Worm (Caenorhabditis elegans) whole organism, L2 larva: Measurements from ENCODE around the gene K10B4.1.
A peak's percentile ranks its signal among the peaks of the same experiment; 100 is the strongest.

Source experiments
- C34F6.9 ChIP-seq: fragments of 150-350 bp; optimal IDR thresholded peaks from 2 replicates; lab custom pipeline; 2014; ENCODE audit warnings: missing biosample characterization, missing genetic modification characterization
- F13H6.1 ChIP-seq: sonication (generic microtip); optimal IDR thresholded peaks from 2 replicates; lab custom pipeline; 2016; ENCODE audit warnings: missing genetic modification characterization, missing compliant biosample characterization
- R02D3.7 ChIP-seq: fragments of 150-350 bp; optimal IDR thresholded peaks from 2 replicates; lab custom pipeline; 2014; ENCODE audit warnings: missing biosample characterization, missing genetic modification characterization
- Y55F3AM.14 ChIP-seq: fragments of 200-800 bp; sonication (Bioruptor generic); optimal IDR thresholded peaks from 2 replicates; lab custom pipeline; 2018; ENCODE audit warnings: mild to moderate bottlenecking, missing genetic modification characterization, missing compliant biosample characterization
- ZK546.5 ChIP-seq: sonication (generic microtip); optimal IDR thresholded peaks from 2 replicates; lab custom pipeline; 2017; ENCODE audit warnings: missing biosample characterization, missing genetic modification characterization
- aly-2 ChIP-seq: fragments of 150-350 bp; optimal IDR thresholded peaks from 2 replicates; lab custom pipeline; 2014; ENCODE audit warnings: missing biosample characterization, missing genetic modification characterization
- ama-1 ChIP-seq: fragments of 150-350 bp; optimal IDR thresholded peaks from 2 replicates; lab custom pipeline; 2018; ENCODE audit warnings: inconsistent platforms
- blmp-1 ChIP-seq: sonication (generic microtip); optimal IDR thresholded peaks from 2 replicates; lab custom pipeline; 2017; ENCODE audit warnings: missing genetic modification characterization, mild to moderate bottlenecking, missing compliant biosample characterization, antibody characterized with exemption, moderate library complexity; ENCODE audit not compliant: insufficient read depth
- ceh-16 ChIP-seq: fragments of 150-350 bp; optimal IDR thresholded peaks from 2 replicates; lab custom pipeline; 2014; ENCODE audit warnings: missing biosample characterization, missing genetic modification characterization
- ceh-82 ChIP-seq: fragments of 150-350 bp; optimal IDR thresholded peaks from 2 replicates; lab custom pipeline; 2014; ENCODE audit warnings: missing biosample characterization, missing genetic modification characterization
- crh-2 ChIP-seq: sonication (generic microtip); optimal IDR thresholded peaks from 2 replicates; lab custom pipeline; 2017; ENCODE audit warnings: missing biosample characterization, missing genetic modification characterization
- dmd-4 ChIP-seq: sonication (generic microtip); optimal IDR thresholded peaks from 2 replicates; lab custom pipeline; 2017; ENCODE audit warnings: missing biosample characterization, missing genetic modification characterization
- egl-27 ChIP-seq: sonication (generic microtip); optimal IDR thresholded peaks from 3 replicates; lab custom pipeline; 2017; ENCODE audit warnings: missing biosample characterization, missing genetic modification reagents, missing genetic modification characterization
- elt-1 ChIP-seq: fragments of 150-350 bp; optimal IDR thresholded peaks from 2 replicates; lab custom pipeline; 2014; ENCODE audit warnings: missing biosample characterization, missing genetic modification characterization
- elt-3 ChIP-seq: sonication (generic microtip); optimal IDR thresholded peaks from 2 replicates; lab custom pipeline; 2017; ENCODE audit warnings: missing biosample characterization, missing genetic modification characterization
- fos-1 ChIP-seq: fragments of 150-350 bp; optimal IDR thresholded peaks from 2 replicates; lab custom pipeline; 2014; ENCODE audit warnings: missing biosample characterization, missing genetic modification characterization
- lin-11 ChIP-seq: fragments of 150-350 bp; sonication (generic microtip); optimal IDR thresholded peaks from 2 replicates; lab custom pipeline; 2014; ENCODE audit warnings: missing biosample characterization, missing genetic modification characterization, inconsistent platforms, mixed read lengths
- lin-13 ChIP-seq: fragments of 150-350 bp; optimal IDR thresholded peaks from 2 replicates; lab custom pipeline; 2014; ENCODE audit warnings: missing biosample characterization, missing genetic modification reagents, missing genetic modification characterization
- lin-39 ChIP-seq: fragments of 150-350 bp; optimal IDR thresholded peaks from 2 replicates; lab custom pipeline; 2014; ENCODE audit warnings: missing biosample characterization, missing genetic modification reagents, missing genetic modification characterization
- lsy-2 ChIP-seq, 2 experiments: fragments of 150-350 bp in 1 of 2; sonication (generic microtip) in 1 of 2; optimal IDR thresholded peaks; 2 replicates each; lab custom pipeline; 2014 to 2017; ENCODE audit warnings: missing biosample characterization in 2 of 2, missing genetic modification characterization in 2 of 2
- mab-5 ChIP-seq: fragments of 150-350 bp; optimal IDR thresholded peaks from 2 replicates; lab custom pipeline; 2014; ENCODE audit warnings: missing biosample characterization, missing genetic modification characterization
- nhr-10 ChIP-seq: sonication (generic microtip); optimal IDR thresholded peaks from 2 replicates; lab custom pipeline; 2017; ENCODE audit warnings: missing biosample characterization, missing genetic modification characterization
- nhr-11 ChIP-seq: fragments of 150-350 bp; optimal IDR thresholded peaks from 2 replicates; lab custom pipeline; 2014; ENCODE audit warnings: missing biosample characterization, missing genetic modification characterization
- nhr-12 ChIP-seq: fragments of 150-350 bp; optimal IDR thresholded peaks from 2 replicates; lab custom pipeline; 2014; ENCODE audit warnings: missing biosample characterization, missing genetic modification characterization
- nhr-129 ChIP-seq: fragments of 150-350 bp; optimal IDR thresholded peaks from 2 replicates; lab custom pipeline; 2014; ENCODE audit warnings: missing biosample characterization, missing genetic modification characterization
- nhr-21 ChIP-seq: fragments of 150-350 bp; optimal IDR thresholded peaks from 2 replicates; lab custom pipeline; 2014; ENCODE audit warnings: missing biosample characterization, missing genetic modification characterization
- nhr-23 ChIP-seq: fragments of 150-350 bp; optimal IDR thresholded peaks from 2 replicates; lab custom pipeline; 2014; ENCODE audit warnings: missing biosample characterization, missing genetic modification reagents, missing genetic modification characterization
- nhr-237 ChIP-seq: fragments of 150-350 bp; optimal IDR thresholded peaks from 2 replicates; lab custom pipeline; 2014; ENCODE audit warnings: missing biosample characterization, missing genetic modification characterization
- nhr-25 ChIP-seq: fragments of 150-350 bp; sonication (generic microtip); optimal IDR thresholded peaks from 3 replicates; lab custom pipeline; 2014; ENCODE audit warnings: missing biosample characterization, missing genetic modification characterization
- nhr-6 ChIP-seq: fragments of 150-350 bp; optimal IDR thresholded peaks from 2 replicates; lab custom pipeline; 2014; ENCODE audit warnings: missing biosample characterization, missing genetic modification characterization
- nhr-77 ChIP-seq: fragments of 150-350 bp; optimal IDR thresholded peaks from 2 replicates; lab custom pipeline; 2014; ENCODE audit warnings: missing biosample characterization, missing genetic modification characterization
- peb-1 ChIP-seq: fragments of 150-350 bp; optimal IDR thresholded peaks from 2 replicates; lab custom pipeline; 2014; ENCODE audit warnings: missing biosample characterization, missing genetic modification characterization
- sem-4 ChIP-seq: fragments of 150-350 bp; optimal IDR thresholded peaks from 2 replicates; lab custom pipeline; 2014; ENCODE audit warnings: missing biosample characterization, missing genetic modification reagents, missing genetic modification characterization
- skn-1 ChIP-seq: sonication (generic microtip); optimal IDR thresholded peaks from 2 replicates; lab custom pipeline; 2017; ENCODE audit warnings: missing biosample characterization, missing genetic modification characterization
- sma-3 ChIP-seq: sonication (generic microtip); optimal IDR thresholded peaks from 2 replicates; lab custom pipeline; 2016; ENCODE audit warnings: missing genetic modification reagents, missing genetic modification characterization, missing compliant biosample characterization
- sma-9 ChIP-seq, 2 experiments: fragments of 150-350 bp in 1 of 2; sonication (generic microtip) in 1 of 2; optimal IDR thresholded peaks; 2 replicates each; lab custom pipeline; 2014 to 2016; ENCODE audit warnings: missing genetic modification characterization in 2 of 2, mild to moderate bottlenecking in 1 of 2, missing biosample characterization in 1 of 2, missing compliant biosample characterization in 1 of 2, missing genetic modification reagents in 1 of 2, moderate library complexity in 1 of 2
- snpc-4 ChIP-seq: fragments of 150-350 bp; optimal IDR thresholded peaks from 2 replicates; lab custom pipeline; 2014; ENCODE audit warnings: missing biosample characterization, missing genetic modification characterization
- unc-39 ChIP-seq: fragments of 150-350 bp; optimal IDR thresholded peaks from 2 replicates; lab custom pipeline; 2014; ENCODE audit warnings: missing biosample characterization, missing genetic modification characterization
- unc-55 ChIP-seq: fragments of 150-350 bp; sonication (generic microtip); optimal IDR thresholded peaks from 3 replicates; lab custom pipeline; 2014; ENCODE audit warnings: missing biosample characterization, missing genetic modification reagents, missing genetic modification characterization
- zag-1 ChIP-seq: fragments of 150-350 bp; optimal IDR thresholded peaks from 2 replicates; lab custom pipeline; 2014; ENCODE audit warnings: missing biosample characterization, missing genetic modification characterization
- ztf-1 ChIP-seq: fragments of 200-800 bp; sonication (Bioruptor generic); conservative IDR thresholded peaks from 2 replicates; pipeline ENCODE4 v1.3.6; 2022; ENCODE audit warnings: missing genetic modification characterization, missing compliant biosample characterization
- ztf-11 ChIP-seq: sonication (generic microtip); optimal IDR thresholded peaks from 2 replicates; lab custom pipeline; 2017; ENCODE audit warnings: missing biosample characterization, missing genetic modification characterization

Gene K10B4.1

ce11 chrII:155904-156303, 20.6 kb downstream of the K10B4.1 start, which contains the start of gene mrpl-28 (continued):
- TF ChIP-seq lsy-2 (tag; optimal IDR thresholded peaks at IDR 0.05; lab: Kevin White, UChicago) (peak; percentile 90 to 95), egl-27 (tag; lab: Kevin White, UChicago) (peak; percentile 92), nhr-12 (tag; lab: Kevin White, UChicago) (no peak), sma-3 (GFP tag; lab: Kevin White, UChicago) (peak; percentile 95), elt-1 (tag; lab: Kevin White, UChicago) (no peak)
- TF ChIP-seq, all 48 proteins: peak for 32

DNA sequence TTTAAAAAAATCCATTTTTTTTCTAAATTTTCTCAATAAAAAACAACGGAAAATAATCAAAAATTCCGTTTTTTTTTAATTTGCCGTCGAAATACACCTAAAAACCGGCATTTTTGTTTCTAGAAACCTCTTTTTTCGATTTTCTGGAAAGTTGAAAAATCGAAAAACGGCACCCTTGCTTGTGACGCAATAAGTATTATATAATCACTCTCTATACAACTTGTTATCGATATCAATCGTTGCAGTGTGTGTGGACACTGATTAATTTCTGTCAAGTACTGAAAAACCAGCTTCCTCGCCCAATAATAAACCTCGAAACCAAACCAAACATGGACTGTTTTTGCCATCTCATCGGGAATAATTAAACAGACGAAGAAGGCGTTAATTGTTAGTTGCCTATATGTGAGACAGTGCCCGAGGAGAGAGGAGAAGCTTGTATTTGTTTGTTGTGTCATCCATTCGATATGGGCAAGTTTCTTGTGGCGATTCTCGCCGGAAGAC, 21.8 kb downstream of the K10B4.1 start:
- TF ChIP-seq aly-2 = no peak
- no peak for TF ChIP-seq nhr-237
- no peak for TF ChIP-seq unc-39 (tag; lab: Kevin White, UChicago)
- no peak for TF ChIP-seq lin-11 (tag; lab: Kevin White, UChicago)
- no peak for TF ChIP-seq nhr-77 (tag; lab: Kevin White, UChicago)
- TF ChIP-seq unc-55 = no peak
- no peak for TF ChIP-seq ZK546.5 (tag; lab: Kevin White, UChicago)
- no peak for TF ChIP-seq zag-1 (tag; lab: Kevin White, UChicago)
- no peak for TF ChIP-seq F13H6.1 (tag; lab: Kevin White, UChicago)
- TF ChIP-seq, all 48 proteins: peak for 0

DNA sequence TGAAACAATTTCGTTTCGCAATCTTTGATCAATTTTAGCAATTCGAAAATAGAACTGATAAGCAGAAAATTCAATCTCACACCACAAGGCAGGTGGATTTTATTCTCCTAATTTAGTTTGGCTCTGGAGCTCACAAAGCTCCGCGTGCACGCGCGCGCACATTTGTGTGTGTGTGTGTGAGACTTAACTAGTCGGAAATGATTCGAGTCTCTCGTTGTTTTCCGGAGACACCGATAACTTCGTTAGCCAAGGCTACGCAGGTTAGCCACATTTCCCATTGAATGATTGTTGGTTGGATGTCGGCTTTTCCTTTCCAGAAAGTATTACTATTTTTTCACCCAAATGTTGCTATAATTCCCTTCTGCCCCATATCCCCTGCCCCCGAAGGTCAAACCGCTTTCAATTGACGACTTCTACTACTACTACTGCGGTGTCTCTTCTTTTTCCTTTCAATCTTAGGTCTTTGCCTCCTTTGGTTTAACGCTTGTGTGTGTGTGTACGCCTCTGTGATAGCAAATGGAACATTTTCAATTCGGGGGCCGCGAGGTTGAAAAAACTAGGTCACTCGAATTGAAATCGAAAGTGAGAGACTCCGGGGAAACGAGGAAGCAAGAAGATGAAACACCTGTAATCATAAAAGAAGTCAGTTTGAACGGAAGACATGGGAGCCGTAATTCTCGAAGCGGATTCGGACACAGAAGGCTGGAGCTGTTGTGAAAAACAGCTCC, 22.9 kb downstream of the K10B4.1 start:
- peak; percentile 80 for TF ChIP-seq blmp-1 (tag; lab: Kevin White, UChicago)
- TF ChIP-seq zag-1 (tag; lab: Kevin White, UChicago) = no peak
- TF ChIP-seq F13H6.1 (tag; lab: Kevin White, UChicago) = peak; percentile 7
- TF ChIP-seq ztf-1 = no peak
- no peak for TF ChIP-seq lsy-2 (tag; optimal IDR thresholded peaks at IDR 0.05; lab: Kevin White, UChicago)
- no peak for TF ChIP-seq elt-1 (tag; lab: Kevin White, UChicago)
- no peak for TF ChIP-seq nhr-6 (tag; lab: Kevin White, UChicago)
- no peak for TF ChIP-seq nhr-25
- no peak for TF ChIP-seq dmd-4 (tag; lab: Kevin White, UChicago)
- TF ChIP-seq ZK546.5 (tag; lab: Kevin White, UChicago) = no peak
- TF ChIP-seq mab-5 (tag; lab: Kevin White, UChicago) = no peak
- TF ChIP-seq lin-11 (tag; lab: Kevin White, UChicago) = peak; percentile 21
- no peak for TF ChIP-seq ama-1 (lab: Kevin White, UChicago)
- TF ChIP-seq lin-39 (tag; lab: Kevin White, UChicago) = no peak
- TF ChIP-seq unc-55 = no peak
- TF ChIP-seq fos-1 = peak; percentile 37
- no peak for TF ChIP-seq nhr-129 (tag; lab: Kevin White, UChicago)
- TF ChIP-seq nhr-21 (tag; lab: Kevin White, UChicago) = no peak
- TF ChIP-seq lin-13 (GFP tag; lab: Kevin White, UChicago) = no peak
- TF ChIP-seq Y55F3AM.14 = no peak
- TF ChIP-seq egl-27 (tag; lab: Kevin White, UChicago) = peak; percentile 3
- no peak for TF ChIP-seq nhr-11
- TF ChIP-seq nhr-237 = no peak
- TF ChIP-seq C34F6.9 (tag; lab: Kevin White, UChicago) = no peak
- TF ChIP-seq sma-9 (GFP tag; optimal IDR thresholded peaks at IDR 0.05; lab: Kevin White, UChicago) = no peak
- no peak for TF ChIP-seq sma-9 (tag; optimal IDR thresholded peaks at IDR 0.05; lab: Kevin White, UChicago)

ce11 chrII:159294-159922, 24.1 kb downstream of the K10B4.1 start:
- TF ChIP-seq R02D3.7 (no peak), dmd-4 (tag; lab: Kevin White, UChicago) (no peak), nhr-12 (tag; lab: Kevin White, UChicago) (no peak), elt-1 (tag; lab: Kevin White, UChicago) (no peak), elt-3 (no peak), nhr-21 (tag; lab: Kevin White, UChicago) (no peak), peb-1 (tag; lab: Kevin White, UChicago) (no peak), snpc-4 (tag; lab: Kevin White, UChicago) (no peak), ZK546.5 (tag; lab: Kevin White, UChicago) (no peak), skn-1 (tag; lab: Kevin White, UChicago) (no peak), nhr-10 (no peak), unc-55 (no peak), sem-4 (tag; lab: Kevin White, UChicago) (no peak), nhr-77 (tag; lab: Kevin White, UChicago) (no peak), lsy-2 (tag; optimal IDR thresholded peaks at IDR 0.05; lab: Kevin White, UChicago) (peak in 1 of 2 experiments; percentile 42), ztf-11 (tag; lab: Kevin White, UChicago) (no peak), nhr-237 (no peak), ama-1 (lab: Kevin White, UChicago) (no peak), nhr-23 (tag; lab: Kevin White, UChicago) (no peak), Y55F3AM.14 (no peak), crh-2 (tag; lab: Kevin White, UChicago) (peak; percentile 46), nhr-6 (tag; lab: Kevin White, UChicago) (no peak), ceh-16 (tag; lab: Kevin White, UChicago) (no peak), ceh-82 (tag; lab: Kevin White, UChicago) (no peak), lin-13 (GFP tag; lab: Kevin White, UChicago) (peak; percentile 13), sma-9 (GFP tag; optimal IDR thresholded peaks at IDR 0.05; lab: Kevin White, UChicago) (peak; percentile 39), sma-9 (tag; optimal IDR thresholded peaks at IDR 0.05; lab: Kevin White, UChicago) (no peak), nhr-129 (tag; lab: Kevin White, UChicago) (peak; percentile 70), egl-27 (tag; lab: Kevin White, UChicago) (no peak)
